Worm (Caenorhabditis elegans): ENCODE data around the gene ifd-1.

DNA sequence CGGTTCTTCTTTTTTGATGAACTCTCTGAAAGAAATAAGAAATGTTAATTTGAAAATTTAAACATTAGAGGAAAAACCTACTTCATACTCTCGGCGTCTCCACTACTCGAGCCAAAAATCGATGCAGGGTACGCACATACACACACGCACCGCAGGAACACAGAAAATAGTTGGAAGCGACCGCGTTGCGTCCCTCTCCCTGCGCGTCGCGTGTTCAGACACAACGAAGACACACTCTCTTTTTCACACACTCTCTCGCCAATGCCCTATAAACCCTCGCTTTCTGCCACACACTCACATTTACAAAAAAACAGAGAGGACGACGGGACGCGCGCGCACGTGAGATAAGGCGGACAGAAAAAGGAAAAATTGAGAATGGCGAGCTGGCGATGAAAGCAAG, 13.3 kb downstream of the ifd-1 start, which contains the start of gene R04E5.9:
- peak in 1 of 2 experiments; percentile 7 for TF ChIP-seq ZK546.5 (tag; optimal IDR thresholded peaks at IDR 0.05)
- TF ChIP-seq mdt-29 (GFP tag; IDR thresholded peaks at IDR 0.05) = no peak
- TF ChIP-seq F49E8.2 (tag; optimal IDR thresholded peaks at IDR 0.05; ENCODE audit: borderline replicate concordance) = no peak
- peak; percentile 80 for TF ChIP-seq ctbp-1 (GFP tag; IDR thresholded peaks at IDR 0.05)
- TF ChIP-seq snpc-4 (tag; optimal IDR thresholded peaks at IDR 0.05) = no peak
- peak in 1 of 2 experiments; percentile 99 for TF ChIP-seq unc-62 (GFP tag; optimal IDR thresholded peaks at IDR 0.05 in 1 of 2)
- no peak for TF ChIP-seq unc-62 (tag; optimal IDR thresholded peaks at IDR 0.05)
- no peak for TF ChIP-seq ceh-62 (tag; optimal IDR thresholded peaks at IDR 0.05)
- TF ChIP-seq hlh-11 (tag; optimal IDR thresholded peaks at IDR 0.05) = peak; percentile 96
- TF ChIP-seq ceh-28 (tag; optimal IDR thresholded peaks at IDR 0.05) = peak; percentile 77
- TF ChIP-seq unc-39 (tag; optimal IDR thresholded peaks at IDR 0.05) = no peak

Data from whole organism, L4 larva.